Worm (Caenorhabditis elegans) whole organism, L3 larva: ENCODE data around the gene hot-2.

Experiments
- elt-2 ChIP-seq: sonication (generic microtip); optimal IDR thresholded peaks from 2 replicates; lab custom pipeline; 2016; ENCODE audit warnings: missing genetic modification reagents, mild to moderate bottlenecking, missing genetic modification characterization, missing compliant biosample characterization
- elt-3 ChIP-seq, 3 experiments: fragments of 150-350 bp in 1 of 3; sonication (generic microtip) in 2 of 3; optimal IDR thresholded peaks; 2 replicates in 2 of 3; 4 replicates in 1 of 3; lab custom pipeline; 2014 to 2017; ENCODE audit warnings: missing biosample characterization in 3 of 3, missing genetic modification characterization in 3 of 3
- lin-15B ChIP-seq: fragments of 150-350 bp; optimal IDR thresholded peaks from 2 replicates; lab custom pipeline; 2014; ENCODE audit warnings: missing biosample characterization, missing genetic modification characterization
- nfya-1 ChIP-seq: sonication (generic microtip); optimal IDR thresholded peaks from 2 replicates; lab custom pipeline; 2017; ENCODE audit warnings: missing genetic modification characterization, mild to moderate bottlenecking, missing compliant biosample characterization, antibody characterized with exemption, moderate library complexity; ENCODE audit not compliant: insufficient read depth
- nhr-28 ChIP-seq: fragments of 150-350 bp; optimal IDR thresholded peaks from 2 replicates; lab custom pipeline; 2014; ENCODE audit warnings: missing biosample characterization, missing genetic modification characterization
- snpc-4 ChIP-seq: fragments of 150-350 bp; optimal IDR thresholded peaks from 2 replicates; lab custom pipeline; 2014; ENCODE audit warnings: missing biosample characterization, missing genetic modification characterization
- ztf-11 ChIP-seq: fragments of 150-350 bp; optimal IDR thresholded peaks from 2 replicates; lab custom pipeline; 2014; ENCODE audit warnings: missing biosample characterization, missing genetic modification characterization

DNA sequence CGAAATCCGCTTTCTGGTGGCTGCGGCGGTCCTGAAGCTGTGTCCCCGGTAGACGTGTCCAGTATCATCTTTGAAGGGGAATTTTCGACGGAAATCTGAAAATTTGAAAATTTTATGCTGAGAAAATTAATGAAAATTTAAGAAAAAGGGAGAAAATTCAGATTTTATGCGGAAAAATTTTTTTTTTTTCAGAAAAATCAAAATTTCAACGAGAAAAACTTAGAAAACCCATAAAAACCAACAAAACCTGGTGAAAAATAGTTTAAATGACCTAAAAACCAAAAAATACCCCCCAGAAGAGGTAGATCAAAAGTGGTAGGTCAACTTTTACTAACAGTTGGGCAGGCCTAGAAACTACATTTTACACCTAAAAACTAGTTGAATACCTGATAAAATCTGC lies 41.1 kb upstream of the hot-2 start, which contains the start of gene Y39B6A.10:
- TF ChIP-seq elt-3 (tag; optimal IDR thresholded peaks at IDR 0.05; lab: Kevin White, UChicago), result no peak
- no peak for TF ChIP-seq nfya-1 (tag; lab: Kevin White, UChicago)
- TF ChIP-seq ztf-11, result no peak
- TF ChIP-seq nhr-28 (tag; lab: Kevin White, UChicago), result no peak
- TF ChIP-seq snpc-4 (tag; lab: Kevin White, UChicago), result no peak
- TF ChIP-seq elt-2 (tag; lab: Kevin White, UChicago), result no peak
- no peak for TF ChIP-seq lin-15B (tag; lab: Kevin White, UChicago)
